Worm (Caenorhabditis elegans) whole organism, L1 larva: Measurements from ENCODE around the gene R07B1.7.

Experiments
- ceh-82 ChIP-seq, 3 experiments: fragments of 150-350 bp in 1 of 3; sonication (generic microtip) in 2 of 3; optimal IDR thresholded peaks; 2 replicates each; lab custom pipeline; 2014 to 2017; ENCODE audit warnings: missing biosample characterization in 3 of 3, missing genetic modification characterization in 3 of 3
- dpl-1 ChIP-seq, 3 experiments: fragments of 150-350 bp in 2 of 3; sonication (generic microtip) in 1 of 3; optimal IDR thresholded peaks; 2 replicates each; lab custom pipeline; 2014 to 2017; ENCODE audit warnings: missing biosample characterization in 3 of 3, missing genetic modification characterization in 3 of 3, missing genetic modification reagents in 3 of 3
- dsc-1 ChIP-seq: sonication (generic microtip); optimal IDR thresholded peaks from 2 replicates; lab custom pipeline; 2016; ENCODE audit warnings: mild to moderate bottlenecking, missing genetic modification characterization, missing compliant biosample characterization
- fos-1 ChIP-seq: fragments of 150-350 bp; optimal IDR thresholded peaks from 2 replicates; lab custom pipeline; 2014; ENCODE audit warnings: missing biosample characterization, missing genetic modification characterization
- lin-13 ChIP-seq: fragments of 150-350 bp; optimal IDR thresholded peaks from 2 replicates; lab custom pipeline; 2014; ENCODE audit warnings: missing biosample characterization, missing genetic modification reagents, missing genetic modification characterization
- pax-3 ChIP-seq: fragments of 200-800 bp; sonication (Bioruptor generic); optimal IDR thresholded peaks from 2 replicates; lab custom pipeline; 2018; ENCODE audit warnings: mild to moderate bottlenecking, missing genetic modification characterization, moderate library complexity, missing compliant biosample characterization
- ztf-4 ChIP-seq: fragments of 150-350 bp; optimal IDR thresholded peaks from 2 replicates; lab custom pipeline; 2014; ENCODE audit warnings: missing biosample characterization, missing genetic modification characterization

DNA sequence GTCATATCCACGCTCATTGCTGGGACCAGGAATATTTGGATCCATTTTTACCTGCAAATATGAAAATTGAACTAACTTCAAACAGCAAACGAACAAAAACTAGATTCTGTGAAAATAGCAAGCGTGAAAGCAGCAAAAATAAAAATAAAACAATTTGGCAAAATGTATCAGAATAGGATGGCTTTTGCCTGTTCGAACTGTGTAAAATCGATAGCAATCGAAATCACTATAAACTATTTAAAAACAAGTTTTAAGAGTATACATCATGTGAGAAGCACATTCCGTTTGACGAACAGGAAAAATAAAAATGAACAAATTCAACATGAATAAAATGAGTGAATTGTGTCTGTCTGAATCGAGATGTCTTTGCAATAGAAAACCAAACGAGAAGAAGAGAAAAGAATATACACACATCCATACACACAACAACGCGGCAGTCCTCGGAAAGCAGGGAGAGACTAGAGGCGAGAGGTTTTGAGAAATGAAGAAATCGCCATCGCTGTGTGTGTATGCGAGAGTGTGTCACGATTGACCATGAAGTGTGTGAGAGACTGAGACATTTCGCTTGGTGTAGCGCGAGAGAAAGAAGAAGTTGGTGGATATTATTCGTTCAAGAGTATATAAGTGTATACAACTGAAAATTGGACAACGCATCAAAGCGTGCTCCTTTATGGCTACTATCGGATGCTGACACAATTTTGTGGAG, 30.7 kb downstream of the R07B1.7 start, which contains the start of gene phf-34:
- TF ChIP-seq fos-1 (no peak), lin-13 (no peak), pax-3 (tag; lab: Kevin White, UChicago) (no peak), ceh-82 (tag; optimal IDR thresholded peaks at IDR 0.05; lab: Kevin White, UChicago) (peak in 2 of 3 experiments; percentile 31 to 57), ztf-4 (tag; lab: Kevin White, UChicago) (no peak), dpl-1 (GFP tag; optimal IDR thresholded peaks at IDR 0.05; lab: Kevin White, UChicago) (peak in 1 of 3 experiments; percentile 25), dsc-1 (tag; lab: Kevin White, UChicago) (peak; percentile 9)
